Worm (Caenorhabditis elegans) whole organism, L2 larva: ENCODE results near the gene mtch-1.

Experiments used
- C34F6.9 ChIP-seq: fragments of 150-350 bp; optimal IDR thresholded peaks from 2 replicates; lab custom pipeline; 2014; ENCODE audit warnings: missing biosample characterization, missing genetic modification characterization
- F13H6.1 ChIP-seq: sonication (generic microtip); optimal IDR thresholded peaks from 2 replicates; lab custom pipeline; 2016; ENCODE audit warnings: missing genetic modification characterization, missing compliant biosample characterization
- ZK546.5 ChIP-seq: sonication (generic microtip); optimal IDR thresholded peaks from 2 replicates; lab custom pipeline; 2017; ENCODE audit warnings: missing biosample characterization, missing genetic modification characterization
- alr-1 ChIP-seq: fragments of 150-350 bp; optimal IDR thresholded peaks from 2 replicates; lab custom pipeline; 2014; ENCODE audit warnings: missing biosample characterization, missing genetic modification characterization
- ama-1 ChIP-seq: fragments of 150-350 bp; optimal IDR thresholded peaks from 2 replicates; lab custom pipeline; 2018; ENCODE audit warnings: inconsistent platforms
- blmp-1 ChIP-seq: sonication (generic microtip); optimal IDR thresholded peaks from 2 replicates; lab custom pipeline; 2017; ENCODE audit warnings: missing genetic modification characterization, mild to moderate bottlenecking, missing compliant biosample characterization, antibody characterized with exemption, moderate library complexity; ENCODE audit not compliant: insufficient read depth
- ceh-82 ChIP-seq: fragments of 150-350 bp; optimal IDR thresholded peaks from 2 replicates; lab custom pipeline; 2014; ENCODE audit warnings: missing biosample characterization, missing genetic modification characterization
- crh-2 ChIP-seq: sonication (generic microtip); optimal IDR thresholded peaks from 2 replicates; lab custom pipeline; 2017; ENCODE audit warnings: missing biosample characterization, missing genetic modification characterization
- elt-1 ChIP-seq: fragments of 150-350 bp; optimal IDR thresholded peaks from 2 replicates; lab custom pipeline; 2014; ENCODE audit warnings: missing biosample characterization, missing genetic modification characterization
- elt-3 ChIP-seq: sonication (generic microtip); optimal IDR thresholded peaks from 2 replicates; lab custom pipeline; 2017; ENCODE audit warnings: missing biosample characterization, missing genetic modification characterization
- fos-1 ChIP-seq: fragments of 150-350 bp; optimal IDR thresholded peaks from 2 replicates; lab custom pipeline; 2014; ENCODE audit warnings: missing biosample characterization, missing genetic modification characterization
- gmeb-1 ChIP-seq: fragments of 150-350 bp; optimal IDR thresholded peaks from 2 replicates; lab custom pipeline; 2014; ENCODE audit warnings: missing biosample characterization, missing genetic modification characterization
- lin-11 ChIP-seq: fragments of 150-350 bp; sonication (generic microtip); optimal IDR thresholded peaks from 2 replicates; lab custom pipeline; 2014; ENCODE audit warnings: missing biosample characterization, missing genetic modification characterization, inconsistent platforms, mixed read lengths
- lin-13 ChIP-seq: fragments of 150-350 bp; optimal IDR thresholded peaks from 2 replicates; lab custom pipeline; 2014; ENCODE audit warnings: missing biosample characterization, missing genetic modification reagents, missing genetic modification characterization
- lsy-2 ChIP-seq, 2 experiments: fragments of 150-350 bp in 1 of 2; sonication (generic microtip) in 1 of 2; optimal IDR thresholded peaks; 2 replicates each; lab custom pipeline; 2014 to 2017; ENCODE audit warnings: missing biosample characterization in 2 of 2, missing genetic modification characterization in 2 of 2
- mbf-1 ChIP-seq: sonication (generic microtip); optimal IDR thresholded peaks from 2 replicates; lab custom pipeline; 2017; ENCODE audit warnings: missing biosample characterization, missing genetic modification characterization
- mdl-1 ChIP-seq, 2 experiments: fragments of 150-350 bp in 1 of 2; sonication (generic microtip) in 1 of 2; optimal IDR thresholded peaks; 2 replicates each; lab custom pipeline; 2017; ENCODE audit warnings: missing biosample characterization in 2 of 2, missing genetic modification characterization in 2 of 2
- nhr-11 ChIP-seq: fragments of 150-350 bp; optimal IDR thresholded peaks from 2 replicates; lab custom pipeline; 2014; ENCODE audit warnings: missing biosample characterization, missing genetic modification characterization
- nhr-129 ChIP-seq: fragments of 150-350 bp; optimal IDR thresholded peaks from 2 replicates; lab custom pipeline; 2014; ENCODE audit warnings: missing biosample characterization, missing genetic modification characterization
- nhr-23 ChIP-seq: fragments of 150-350 bp; optimal IDR thresholded peaks from 2 replicates; lab custom pipeline; 2014; ENCODE audit warnings: missing biosample characterization, missing genetic modification reagents, missing genetic modification characterization
- nhr-25 ChIP-seq: fragments of 150-350 bp; sonication (generic microtip); optimal IDR thresholded peaks from 3 replicates; lab custom pipeline; 2014; ENCODE audit warnings: missing biosample characterization, missing genetic modification characterization
- nhr-6 ChIP-seq: fragments of 150-350 bp; optimal IDR thresholded peaks from 2 replicates; lab custom pipeline; 2014; ENCODE audit warnings: missing biosample characterization, missing genetic modification characterization
- peb-1 ChIP-seq: fragments of 150-350 bp; optimal IDR thresholded peaks from 2 replicates; lab custom pipeline; 2014; ENCODE audit warnings: missing biosample characterization, missing genetic modification characterization
- sem-4 ChIP-seq: fragments of 150-350 bp; optimal IDR thresholded peaks from 2 replicates; lab custom pipeline; 2014; ENCODE audit warnings: missing biosample characterization, missing genetic modification reagents, missing genetic modification characterization
- skn-1 ChIP-seq: sonication (generic microtip); optimal IDR thresholded peaks from 2 replicates; lab custom pipeline; 2017; ENCODE audit warnings: missing biosample characterization, missing genetic modification characterization
- sma-3 ChIP-seq: sonication (generic microtip); optimal IDR thresholded peaks from 2 replicates; lab custom pipeline; 2016; ENCODE audit warnings: missing genetic modification reagents, missing genetic modification characterization, missing compliant biosample characterization
- sma-9 ChIP-seq, 2 experiments: fragments of 150-350 bp in 1 of 2; sonication (generic microtip) in 1 of 2; optimal IDR thresholded peaks; 2 replicates each; lab custom pipeline; 2014 to 2016; ENCODE audit warnings: missing genetic modification characterization in 2 of 2, mild to moderate bottlenecking in 1 of 2, missing biosample characterization in 1 of 2, missing compliant biosample characterization in 1 of 2, missing genetic modification reagents in 1 of 2, moderate library complexity in 1 of 2
- snpc-4 ChIP-seq: fragments of 150-350 bp; optimal IDR thresholded peaks from 2 replicates; lab custom pipeline; 2014; ENCODE audit warnings: missing biosample characterization, missing genetic modification characterization
- unc-55 ChIP-seq: fragments of 150-350 bp; sonication (generic microtip); optimal IDR thresholded peaks from 3 replicates; lab custom pipeline; 2014; ENCODE audit warnings: missing biosample characterization, missing genetic modification reagents, missing genetic modification characterization
- unc-62 ChIP-seq: fragments of 150-350 bp; optimal IDR thresholded peaks from 2 replicates; lab custom pipeline; 2014; ENCODE audit warnings: missing biosample characterization, missing genetic modification reagents, missing genetic modification characterization
- zag-1 ChIP-seq: fragments of 150-350 bp; optimal IDR thresholded peaks from 2 replicates; lab custom pipeline; 2014; ENCODE audit warnings: missing biosample characterization, missing genetic modification characterization
- ztf-11 ChIP-seq: sonication (generic microtip); optimal IDR thresholded peaks from 2 replicates; lab custom pipeline; 2017; ENCODE audit warnings: missing biosample characterization, missing genetic modification characterization
- ztf-4 ChIP-seq: fragments of 150-350 bp; optimal IDR thresholded peaks from 2 replicates; lab custom pipeline; 2014; ENCODE audit warnings: missing biosample characterization, missing genetic modification characterization

Gene mtch-1

ce11 chrII:7326997-7327396, 47.0 kb downstream of the mtch-1 start (continued):
- TF ChIP-seq nhr-23 (tag; lab: Kevin White, UChicago) (no peak), mdl-1 (tag; optimal IDR thresholded peaks at IDR 0.05; lab: Kevin White, UChicago) (peak; percentile 48 to 53), lsy-2 (tag; optimal IDR thresholded peaks at IDR 0.05; lab: Kevin White, UChicago) (peak in 1 of 2 experiments; percentile 65), skn-1 (no peak), blmp-1 (tag; lab: Kevin White, UChicago) (no peak), gmeb-1 (tag; lab: Kevin White, UChicago) (no peak), lin-11 (peak; percentile 43), sma-9 (GFP tag; optimal IDR thresholded peaks at IDR 0.05; lab: Kevin White, UChicago) (peak; percentile 62), sma-9 (tag; optimal IDR thresholded peaks at IDR 0.05; lab: Kevin White, UChicago) (no peak), elt-3 (no peak), nhr-6 (tag; lab: Kevin White, UChicago) (no peak), nhr-11 (no peak), mbf-1 (tag; lab: Kevin White, UChicago) (no peak), F13H6.1 (tag; lab: Kevin White, UChicago) (peak; percentile 75), nhr-25 (tag; lab: Kevin White, UChicago) (no peak), zag-1 (tag; lab: Kevin White, UChicago) (peak; percentile 71), sma-3 (GFP tag; lab: Kevin White, UChicago) (no peak), peb-1 (tag; lab: Kevin White, UChicago) (no peak), crh-2 (peak; percentile 39), ceh-82 (no peak)

- TF ChIP-seq sem-4 (tag; lab: Kevin White, UChicago): no peak
- no peak for TF ChIP-seq ZK546.5 (tag; lab: Kevin White, UChicago)
- no peak for TF ChIP-seq sma-9 (GFP tag; optimal IDR thresholded peaks at IDR 0.05; lab: Kevin White, UChicago)
- no peak for TF ChIP-seq sma-9 (tag; optimal IDR thresholded peaks at IDR 0.05; lab: Kevin White, UChicago)
- no peak for TF ChIP-seq nhr-129 (tag; lab: Kevin White, UChicago)
- no peak for TF ChIP-seq snpc-4 (tag; lab: Kevin White, UChicago)
- TF ChIP-seq blmp-1 (tag; lab: Kevin White, UChicago): no peak
- TF ChIP-seq skn-1: no peak
- no peak for TF ChIP-seq unc-62
- TF ChIP-seq lin-13: no peak
- TF ChIP-seq elt-3: no peak
- TF ChIP-seq fos-1 (tag; lab: Kevin White, UChicago): no peak
- TF ChIP-seq unc-55 (GFP tag; lab: Kevin White, UChicago): no peak
- no peak for TF ChIP-seq nhr-6 (tag; lab: Kevin White, UChicago)
- TF ChIP-seq ztf-4 (tag; lab: Kevin White, UChicago): no peak
- TF ChIP-seq alr-1 (tag; lab: Kevin White, UChicago): no peak
- no peak for TF ChIP-seq lin-11
- TF ChIP-seq gmeb-1 (tag; lab: Kevin White, UChicago): no peak
- no peak for TF ChIP-seq F13H6.1 (tag; lab: Kevin White, UChicago)
- TF ChIP-seq mdl-1 (tag; optimal IDR thresholded peaks at IDR 0.05; lab: Kevin White, UChicago): no peak
- no peak for TF ChIP-seq nhr-25 (tag; lab: Kevin White, UChicago)
- TF ChIP-seq, all 48 proteins: peak for 0
Observed at ce11 chrII:7326199-7326598, 47.8 kb downstream of the mtch-1 start.

- peak; percentile 55 for TF ChIP-seq unc-55 (GFP tag; lab: Kevin White, UChicago)
- no peak for TF ChIP-seq skn-1
- peak; percentile 86 for TF ChIP-seq crh-2
- TF ChIP-seq lsy-2 (tag; optimal IDR thresholded peaks at IDR 0.05; lab: Kevin White, UChicago): peak in 1 of 2 experiments; percentile 50
- no peak for TF ChIP-seq sma-3 (GFP tag; lab: Kevin White, UChicago)
- TF ChIP-seq F13H6.1 (tag; lab: Kevin White, UChicago): peak; percentile 23
- peak; percentile 16 for TF ChIP-seq ama-1 (lab: Kevin White, UChicago)
- peak; percentile 4 for TF ChIP-seq fos-1 (tag; lab: Kevin White, UChicago)
- peak; percentile 52 for TF ChIP-seq sma-9 (GFP tag; optimal IDR thresholded peaks at IDR 0.05; lab: Kevin White, UChicago)
- no peak for TF ChIP-seq sma-9 (tag; optimal IDR thresholded peaks at IDR 0.05; lab: Kevin White, UChicago)
- no peak for TF ChIP-seq elt-1 (tag; lab: Kevin White, UChicago)
- peak; percentile 19 for TF ChIP-seq sem-4 (tag; lab: Kevin White, UChicago)
- TF ChIP-seq C34F6.9 (tag; lab: Kevin White, UChicago): peak; percentile 44
- TF ChIP-seq nhr-129 (tag; lab: Kevin White, UChicago): peak; percentile 25
Observed at ce11 chrII:7325063-7325480, 48.9 kb downstream of the mtch-1 start.

- TF ChIP-seq ztf-11 (tag; lab: Kevin White, UChicago): no peak
- TF ChIP-seq unc-55 (GFP tag; lab: Kevin White, UChicago): peak; percentile 44
- TF ChIP-seq lin-13: no peak
Observed at ce11 chrII:7323925-7324324, 50.0 kb downstream of the mtch-1 start, which contains the start of gene F21D12.3. F21D12.3 (minus strand) TSS chrII:7324025.
